Worm (Caenorhabditis elegans): Measurements from ENCODE around the gene M117.3.
A peak's percentile ranks its signal among the peaks of the same experiment; 100 is the strongest.

Gene M117.3

ce11 chrIV:11855900-11856660, 34.1 kb downstream of the M117.3 start, which contains the start of gene ech-2 (continued):
- TF ChIP-seq Y48G9A.11 (GFP tag; IDR thresholded peaks at IDR 0.05) = no peak
- no peak for TF ChIP-seq daf-16 (GFP tag; optimal IDR thresholded peaks at IDR 0.05)
- TF ChIP-seq daf-16 (tag; optimal IDR thresholded peaks at IDR 0.05) = peak; percentile 53
- TF ChIP-seq madf-5 (GFP tag; IDR thresholded peaks at IDR 0.05) = no peak
- no peak for TF ChIP-seq dmd-8 (GFP tag; IDR thresholded peaks at IDR 0.05)
- no peak for TF ChIP-seq ctbp-1 (GFP tag; IDR thresholded peaks at IDR 0.05)
- TF ChIP-seq R02D3.7 (tag; optimal IDR thresholded peaks at IDR 0.05) = no peak
- no peak for TF ChIP-seq ceh-28 (tag; optimal IDR thresholded peaks at IDR 0.05)
- TF ChIP-seq dmd-6 (GFP tag; IDR thresholded peaks at IDR 0.05) = no peak
- TF ChIP-seq php-3 (GFP tag; IDR thresholded peaks at IDR 0.05) = no peak
- TF ChIP-seq pqm-1 (tag; optimal IDR thresholded peaks at IDR 0.05) = no peak
- TF ChIP-seq mdt-29 (GFP tag; IDR thresholded peaks at IDR 0.05) = no peak
- no peak for TF ChIP-seq mdl-1 (tag; optimal IDR thresholded peaks at IDR 0.05)
- peak; percentile 69 for TF ChIP-seq mes-2 (tag; optimal IDR thresholded peaks at IDR 0.05; ENCODE audit: poor library complexity, severe bottlenecking)
- TF ChIP-seq T20F7.1 (GFP tag; optimal IDR thresholded peaks at IDR 0.05) = no peak
- TF ChIP-seq dve-1 (tag; optimal IDR thresholded peaks at IDR 0.05; ENCODE audit: insufficient read depth) = peak; percentile 41
- no peak for TF ChIP-seq lin-15B (tag; optimal IDR thresholded peaks at IDR 0.05)
- TF ChIP-seq dpl-1 (GFP tag; optimal IDR thresholded peaks at IDR 0.05) = peak; percentile 42
- no peak for TF ChIP-seq ZK337.2 (GFP tag; IDR thresholded peaks at IDR 0.05)
- TF ChIP-seq ama-1 (optimal IDR thresholded peaks at IDR 0.05) = no peak
- TF ChIP-seq jun-1 (tag; optimal IDR thresholded peaks at IDR 0.05) = no peak
- no peak for TF ChIP-seq nhr-28 (tag; optimal IDR thresholded peaks at IDR 0.05)
- TF ChIP-seq lim-7 (GFP tag; IDR thresholded peaks at IDR 0.05) = no peak
- TF ChIP-seq cey-2 (tag; optimal IDR thresholded peaks at IDR 0.05; ENCODE audit: borderline replicate concordance, insufficient read depth) = no peak
- no peak for TF ChIP-seq snpc-1.2 (GFP tag; IDR thresholded peaks at IDR 0.05)
- peak; percentile 38 for TF ChIP-seq hlh-30 (tag; optimal IDR thresholded peaks at IDR 0.05; ENCODE audit: insufficient read depth)
- TF ChIP-seq unc-62 (GFP tag; optimal IDR thresholded peaks at IDR 0.05 in 1 of 2) = peak in 1 of 2 experiments; percentile 23
- TF ChIP-seq unc-62 (tag; optimal IDR thresholded peaks at IDR 0.05) = no peak
- TF ChIP-seq dmd-9 (GFP tag; IDR thresholded peaks at IDR 0.05) = no peak
- no peak for TF ChIP-seq snpc-4 (tag; optimal IDR thresholded peaks at IDR 0.05)
- TF ChIP-seq zip-11 (GFP tag; IDR thresholded peaks at IDR 0.05) = no peak
- TF ChIP-seq attf-4 (tag; optimal IDR thresholded peaks at IDR 0.05) = no peak
- no peak for TF ChIP-seq fkh-10 (GFP tag; optimal IDR thresholded peaks at IDR 0.05)

ce11 chrIV:11857159-11857565, 35.2 kb downstream of the M117.3 start:
- TF ChIP-seq egl-27 (tag; optimal IDR thresholded peaks at IDR 0.05) = no peak
- TF ChIP-seq jun-1 (tag; optimal IDR thresholded peaks at IDR 0.05) = peak; percentile 36
- peak; percentile 89 for TF ChIP-seq rbr-2 (tag; optimal IDR thresholded peaks at IDR 0.05)
- TF ChIP-seq ZK337.2 (GFP tag; IDR thresholded peaks at IDR 0.05) = no peak
- 0 out of 2 replicates have a peak, but pooled peaks have one; percentile 28 for TF ChIP-seq tra-1 (GFP tag; IDR thresholded peaks at IDR 0.05)
- no peak for TF ChIP-seq R02D3.7 (tag; optimal IDR thresholded peaks at IDR 0.05)
- TF ChIP-seq fos-1 (tag; optimal IDR thresholded peaks at IDR 0.05) = no peak
- no peak for TF ChIP-seq daf-19 (GFP tag; conservative IDR thresholded peaks at IDR 0.05)
- TF ChIP-seq mes-2 (tag; optimal IDR thresholded peaks at IDR 0.05; ENCODE audit: poor library complexity, severe bottlenecking) = peak; percentile 64
- TF ChIP-seq F37D6.2 (tag; optimal IDR thresholded peaks at IDR 0.05) = peak; percentile 71
- TF ChIP-seq nhr-10 (tag; optimal IDR thresholded peaks at IDR 0.05) = no peak
- TF ChIP-seq nhr-102 (tag; optimal IDR thresholded peaks at IDR 0.05) = no peak
- TF ChIP-seq nhr-237 (tag; optimal IDR thresholded peaks at IDR 0.05) = no peak
- no peak for TF ChIP-seq ceh-28 (tag; optimal IDR thresholded peaks at IDR 0.05)
- TF ChIP-seq nhr-76 (tag; optimal IDR thresholded peaks at IDR 0.05) = no peak
- TF ChIP-seq D1046.2 (GFP tag; IDR thresholded peaks at IDR 0.05) = no peak
- TF ChIP-seq hlh-30 (tag; optimal IDR thresholded peaks at IDR 0.05; ENCODE audit: insufficient read depth) = peak; percentile 61
- TF ChIP-seq hmg-1.1 (GFP tag; IDR thresholded peaks at IDR 0.05) = peak; percentile 90
- TF ChIP-seq vab-7 (GFP tag; IDR thresholded peaks at IDR 0.05) = 0 out of 2 replicates have a peak, but pooled peaks have one; percentile 39
- TF ChIP-seq ztf-11 (tag; optimal IDR thresholded peaks at IDR 0.05) = no peak
- no peak for TF ChIP-seq nhr-111 (GFP tag; optimal IDR thresholded peaks at IDR 0.05)
- TF ChIP-seq cey-2 (tag; optimal IDR thresholded peaks at IDR 0.05; ENCODE audit: borderline replicate concordance, insufficient read depth) = no peak
- no peak for TF ChIP-seq ceh-82 (tag; optimal IDR thresholded peaks at IDR 0.05)
- no peak for TF ChIP-seq F10B5.3 (tag; optimal IDR thresholded peaks at IDR 0.05)
